Fruit fly (Drosophila melanogaster) whole organism, prepupa: ENCODE results near the gene mthl1.
A peak's percentile ranks its signal among the peaks of the same experiment; 100 is the strongest.

Experiments
- Blimp-1 ChIP-seq: fragments of 200-800 bp; sonication (Bioruptor generic); optimal IDR thresholded peaks from 3 replicates; lab custom pipeline; 2017; ENCODE audit warnings: missing biosample characterization, missing genetic modification characterization, mild to moderate bottlenecking, moderate library complexity, missing genetic modification reagents
- CG10631 ChIP-seq: fragments of 200-800 bp; sonication (Bioruptor generic); optimal IDR thresholded peaks from 2 replicates; lab custom pipeline; 2016; ENCODE audit warnings: missing biosample characterization, missing genetic modification characterization
- CG10669 ChIP-seq: fragments of 200-800 bp; sonication (Bioruptor generic); optimal IDR thresholded peaks from 3 replicates; lab custom pipeline; 2018; ENCODE audit warnings: missing biosample characterization, mild to moderate bottlenecking, missing genetic modification characterization, moderate library complexity
- CG11294 ChIP-seq: fragments of 200-800 bp; sonication (Bioruptor generic); IDR thresholded peaks from 2 replicates; pipeline ENCODE4 v1.3.6; 2022; ENCODE audit warnings: missing biosample characterization, missing genetic modification characterization
- CG11762 ChIP-seq: fragments of 200-800 bp; sonication (Bioruptor generic); optimal IDR thresholded peaks from 3 replicates; lab custom pipeline; 2016; ENCODE audit warnings: missing biosample characterization, missing genetic modification characterization; ENCODE audit not compliant: insufficient read depth
- CG1621 ChIP-seq: fragments of 200-800 bp; sonication (Bioruptor generic); optimal IDR thresholded peaks from 3 replicates; lab custom pipeline; 2018; ENCODE audit warnings: missing biosample characterization, mild to moderate bottlenecking, missing genetic modification characterization
- CG3032 ChIP-seq: fragments of 200-800 bp; optimal IDR thresholded peaks from 2 replicates; lab custom pipeline; 2019; ENCODE audit warnings: missing biosample characterization, mild to moderate bottlenecking, missing genetic modification characterization, moderate library complexity
- CG31627 ChIP-seq: fragments of 200-800 bp; sonication (Bioruptor generic); optimal IDR thresholded peaks from 3 replicates; lab custom pipeline; 2016; ENCODE audit warnings: missing biosample characterization, missing genetic modification characterization
- CG32006 ChIP-seq: fragments of 200-800 bp; sonication (Bioruptor generic); optimal IDR thresholded peaks from 3 replicates; lab custom pipeline; 2017; ENCODE audit warnings: missing biosample characterization, mild to moderate bottlenecking, missing genetic modification characterization
- CG3919 ChIP-seq: fragments of 200-800 bp; sonication (Bioruptor generic); optimal IDR thresholded peaks from 3 replicates; lab custom pipeline; 2016; ENCODE audit warnings: missing biosample characterization, missing genetic modification characterization
- CG4318 ChIP-seq: fragments of 200-800 bp; sonication (Bioruptor generic); optimal IDR thresholded peaks from 3 replicates; lab custom pipeline; 2017; ENCODE audit warnings: missing biosample characterization, mild to moderate bottlenecking, missing genetic modification characterization
- CG6276 ChIP-seq: fragments of 200-800 bp; sonication (Bioruptor generic); optimal IDR thresholded peaks from 2 replicates; lab custom pipeline; 2017; ENCODE audit warnings: missing biosample characterization, mild to moderate bottlenecking, missing genetic modification characterization
- CG6792 ChIP-seq: fragments of 200-800 bp; sonication (Bioruptor generic); optimal IDR thresholded peaks from 3 replicates; lab custom pipeline; 2016; ENCODE audit warnings: missing biosample characterization, missing genetic modification characterization
- CG6808 ChIP-seq: fragments of 200-800 bp; sonication (Bioruptor generic); optimal IDR thresholded peaks from 3 replicates; lab custom pipeline; 2017; ENCODE audit warnings: missing biosample characterization, missing genetic modification characterization, mild to moderate bottlenecking, moderate library complexity, missing genetic modification reagents
- CG6854 ChIP-seq: fragments of 200-800 bp; sonication (Bioruptor generic); optimal IDR thresholded peaks from 2 replicates; lab custom pipeline; 2017; ENCODE audit warnings: missing biosample characterization, mild to moderate bottlenecking, missing genetic modification characterization
- CG7368 ChIP-seq: fragments of 200-800 bp; sonication (Bioruptor generic); optimal IDR thresholded peaks from 3 replicates; lab custom pipeline; 2016; ENCODE audit warnings: missing biosample characterization, missing genetic modification characterization
- CG8119 ChIP-seq: fragments of 200-800 bp; sonication (Bioruptor generic); IDR thresholded peaks from 3 replicates; pipeline ENCODE4 v1.3.6; 2022; ENCODE audit warnings: missing biosample characterization, missing genetic modification characterization
- Eip75B ChIP-seq: fragments of 200-800 bp; sonication (Bioruptor generic); optimal IDR thresholded peaks from 3 replicates; lab custom pipeline; 2016; ENCODE audit warnings: missing biosample characterization, missing genetic modification characterization
- Eip78C ChIP-seq: fragments of 200-800 bp; sonication (Bioruptor generic); peaks from one replicate; lab custom pipeline; 2016; ENCODE audit warnings: missing biosample characterization, missing genetic modification characterization
- Eip93F ChIP-seq: fragments of 200-800 bp; sonication (Bioruptor generic); optimal IDR thresholded peaks from 2 replicates; lab custom pipeline; 2016; ENCODE audit warnings: missing biosample characterization, mild to moderate bottlenecking, missing genetic modification characterization
- Ets21C ChIP-seq: fragments of 200-800 bp; sonication (Bioruptor generic); optimal IDR thresholded peaks from 3 replicates; lab custom pipeline; 2016; ENCODE audit warnings: missing biosample characterization, missing genetic modification characterization
- Ets96B ChIP-seq: fragments of 200-800 bp; optimal IDR thresholded peaks from 2 replicates; lab custom pipeline; 2019; ENCODE audit warnings: missing biosample characterization, mild to moderate bottlenecking, missing genetic modification characterization, moderate library complexity
- Gug ChIP-seq: fragments of 200-800 bp; sonication (Bioruptor generic); IDR thresholded peaks from 2 replicates; pipeline ENCODE4 v1.3.6; 2022; ENCODE audit warnings: missing biosample characterization, missing genetic modification characterization
- Hr4 ChIP-seq: fragments of 200-800 bp; sonication (Bioruptor generic); optimal IDR thresholded peaks from 3 replicates; lab custom pipeline; 2016; ENCODE audit warnings: missing biosample characterization, missing genetic modification characterization
- Lpt ChIP-seq: fragments of 200-800 bp; sonication (Bioruptor generic); optimal IDR thresholded peaks from 3 replicates; lab custom pipeline; 2016; ENCODE audit warnings: missing biosample characterization, missing genetic modification characterization
- OdsH ChIP-seq: fragments of 200-800 bp; sonication (Bioruptor generic); optimal IDR thresholded peaks from 3 replicates; lab custom pipeline; 2016; ENCODE audit warnings: missing biosample characterization, missing genetic modification characterization
- Sox14 ChIP-seq: fragments of 200-800 bp; sonication (Bioruptor generic); optimal IDR thresholded peaks from 3 replicates; lab custom pipeline; 2016; ENCODE audit warnings: missing biosample characterization, missing genetic modification characterization
- Sox15 ChIP-seq: fragments of 200-800 bp; sonication (Bioruptor generic); optimal IDR thresholded peaks from 3 replicates; lab custom pipeline; 2016; ENCODE audit warnings: missing biosample characterization, missing genetic modification characterization
- achi ChIP-seq: fragments of 200-800 bp; sonication (Bioruptor generic); optimal IDR thresholded peaks from 3 replicates; lab custom pipeline; 2016; ENCODE audit warnings: missing biosample characterization, missing genetic modification characterization
- acj6 ChIP-seq: fragments of 200-800 bp; sonication (Bioruptor generic); optimal IDR thresholded peaks from 3 replicates; lab custom pipeline; 2016; ENCODE audit warnings: missing biosample characterization, missing genetic modification characterization
- cyc ChIP-seq: fragments of 200-800 bp; sonication (Bioruptor generic); optimal IDR thresholded peaks from 3 replicates; lab custom pipeline; 2016; ENCODE audit warnings: missing biosample characterization, missing genetic modification characterization
- dac ChIP-seq: fragments of 200-800 bp; sonication (Bioruptor generic); optimal IDR thresholded peaks from 2 replicates; lab custom pipeline; 2017; ENCODE audit warnings: missing biosample characterization, mild to moderate bottlenecking, missing genetic modification characterization
- dsx ChIP-seq: fragments of 200-800 bp; optimal IDR thresholded peaks from 3 replicates; lab custom pipeline; 2019; ENCODE audit warnings: missing biosample characterization, mild to moderate bottlenecking, missing genetic modification characterization, moderate library complexity; ENCODE audit not compliant: poor library complexity, severe bottlenecking
- eg ChIP-seq: fragments of 200-800 bp; sonication (Bioruptor generic); IDR thresholded peaks from 3 replicates; pipeline ENCODE4 v1.3.6; 2022; ENCODE audit warnings: missing biosample characterization, missing genetic modification characterization
- esn ChIP-seq: fragments of 200-800 bp; sonication (Bioruptor generic); optimal IDR thresholded peaks from 2 replicates; lab custom pipeline; 2016; ENCODE audit warnings: missing biosample characterization, mild to moderate bottlenecking, missing genetic modification characterization, moderate library complexity
- fd59A ChIP-seq: fragments of 200-800 bp; sonication (Bioruptor generic); optimal IDR thresholded peaks from 2 replicates; lab custom pipeline; 2017; ENCODE audit warnings: missing biosample characterization, mild to moderate bottlenecking, missing genetic modification characterization, missing genetic modification reagents
- fkh ChIP-seq: fragments of 200-800 bp; sonication (Bioruptor generic); optimal IDR thresholded peaks from 3 replicates; lab custom pipeline; 2017; ENCODE audit warnings: missing biosample characterization, mild to moderate bottlenecking, missing genetic modification characterization, moderate library complexity
- lz ChIP-seq: fragments of 200-800 bp; sonication (Bioruptor generic); optimal IDR thresholded peaks from 3 replicates; lab custom pipeline; 2016; ENCODE audit warnings: missing biosample characterization, missing genetic modification characterization
- net ChIP-seq: fragments of 200-800 bp; sonication (Bioruptor generic); optimal IDR thresholded peaks from 3 replicates; lab custom pipeline; 2016; ENCODE audit warnings: missing biosample characterization, missing genetic modification characterization
- salr ChIP-seq, 2 experiments: fragments of 200-800 bp; sonication (Bioruptor generic); optimal IDR thresholded peaks; 3 replicates each; lab custom pipeline; 2016 to 2018; ENCODE audit warnings: missing biosample characterization in 2 of 2, missing genetic modification characterization in 2 of 2, mild to moderate bottlenecking in 1 of 2
- ss ChIP-seq, 2 experiments: fragments of 200-800 bp; sonication (Bioruptor generic); optimal IDR thresholded peaks; 2 replicates in 1 of 2; 3 replicates in 1 of 2; lab custom pipeline; 2017 to 2018; ENCODE audit warnings: mild to moderate bottlenecking in 2 of 2, missing biosample characterization in 2 of 2, missing genetic modification characterization in 2 of 2, moderate library complexity in 1 of 2

Gene mthl1

DNA sequence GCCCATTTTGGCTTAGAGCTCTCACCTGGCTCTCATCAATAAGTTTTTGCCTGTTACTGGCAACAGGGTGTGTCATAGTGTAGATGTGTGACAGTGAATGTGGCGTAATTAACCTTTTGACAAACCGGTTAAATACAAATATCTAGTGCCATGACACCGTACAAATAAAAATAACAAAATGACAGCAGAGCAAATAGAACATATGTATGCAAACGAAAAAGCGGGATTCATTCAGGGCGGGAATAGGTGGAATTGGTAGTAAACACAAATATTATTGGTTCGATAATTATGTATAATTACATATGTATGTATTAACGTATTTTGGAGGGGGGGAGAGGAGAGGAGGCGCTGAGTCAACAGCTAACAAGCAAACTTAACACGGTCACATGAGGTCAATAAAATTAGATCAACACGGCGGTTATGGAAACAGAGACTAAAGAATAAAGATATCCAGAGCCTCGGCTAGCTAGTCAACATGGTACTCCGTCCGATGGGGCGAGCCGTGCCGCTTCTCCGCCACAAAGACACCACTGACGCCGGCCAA, 44.4 kb upstream of the mthl1 start:
- TF ChIP-seq fkh, result peak; percentile 92
- TF ChIP-seq CG11762 (GFP tag; lab: Kevin White, UChicago), result no peak
- TF ChIP-seq, all 60 proteins: peak for 1

DNA sequence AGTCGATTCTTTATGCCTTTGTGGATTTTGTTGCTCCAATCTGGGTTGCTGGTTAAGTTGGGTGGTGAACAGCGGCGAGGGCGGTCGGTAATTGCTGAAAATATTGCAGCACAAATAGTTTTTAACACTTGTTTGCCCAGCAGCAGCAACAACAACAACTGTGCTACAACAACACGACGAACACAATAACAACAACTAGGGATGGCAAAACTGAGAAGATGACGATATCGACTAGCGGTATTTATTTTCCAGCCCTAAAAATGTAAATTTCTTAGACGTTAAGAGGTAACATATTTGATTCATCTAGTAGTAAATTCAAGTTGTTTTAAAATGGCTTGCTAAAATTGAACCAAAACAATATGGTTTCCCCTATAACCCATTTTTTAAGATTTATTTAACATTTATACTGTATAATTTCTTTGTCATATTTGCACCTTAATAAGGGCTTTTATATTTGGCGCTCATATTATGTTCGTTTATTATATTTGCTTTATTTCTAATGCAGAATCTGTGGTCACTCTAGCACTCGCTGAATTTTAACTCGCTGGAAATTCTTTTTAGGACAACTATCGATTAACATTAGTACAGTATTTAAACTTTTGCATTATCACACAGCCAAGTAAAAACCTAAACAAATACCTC, 42.3 kb upstream of the mthl1 start:
- TF ChIP-seq CG31627 (peak; percentile 10), CG3919 (GFP tag; lab: Kevin White, UChicago) (no peak), fkh (peak; percentile 89), Eip75B (GFP tag; lab: Kevin White, UChicago) (peak; percentile 9), Hr4 (GFP tag; lab: Kevin White, UChicago) (no peak), lz (GFP tag; lab: Kevin White, UChicago) (peak; percentile 25), eg (GFP tag; lab: Robert Waterston, UW) (0 out of 3 replicates have a peak, but pooled peaks have one; percentile 31), Eip78C (GFP tag; lab: Kevin White, UChicago) (peak; percentile 71)

DNA sequence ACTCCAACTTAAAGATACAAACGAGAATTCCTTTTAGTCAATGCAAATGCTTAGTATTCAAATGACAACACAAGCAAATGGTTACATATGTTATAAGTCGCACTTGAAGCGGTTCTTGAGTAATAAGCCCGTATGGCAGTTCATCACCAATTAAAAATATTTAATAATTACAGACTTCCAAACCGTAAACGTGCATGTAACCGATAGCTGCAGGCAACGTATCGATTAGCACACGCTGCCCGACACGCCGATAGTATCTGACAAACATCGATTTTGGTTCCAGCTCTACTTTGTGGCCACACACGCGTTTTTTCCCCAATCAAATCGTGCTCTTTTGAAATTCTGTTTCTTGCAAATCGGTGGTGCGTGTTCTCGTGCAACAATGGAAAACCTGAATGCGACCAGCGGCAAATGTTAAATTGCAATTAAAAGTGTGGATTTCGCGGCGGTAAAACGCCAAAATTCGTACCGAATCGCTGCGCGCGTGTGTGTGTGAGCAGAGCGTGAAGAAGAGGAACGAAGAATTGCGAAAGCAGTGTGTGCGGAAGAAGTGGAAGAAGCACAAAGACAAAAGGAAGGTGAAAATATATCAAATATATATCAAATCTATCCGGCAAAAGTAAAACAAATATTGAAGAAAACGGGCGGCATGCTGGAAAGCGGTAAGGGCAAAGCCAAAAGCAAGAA, 41.6 kb upstream of the mthl1 start, which contains the start of the genes CG9784 and Nup153:
CG9784 (minus strand) TSS at position 238 of the 687 bp plus-strand sequence.
Nup153 (plus strand) TSS at position 264 of the 687 bp plus-strand sequence.
- TF ChIP-seq CG6792 (GFP tag; lab: Kevin White, UChicago) (no peak), fkh (no peak), esn (GFP tag; lab: Kevin White, UChicago) (no peak), CG11762 (GFP tag; lab: Kevin White, UChicago) (no peak), CG32006 (GFP tag; lab: Kevin White, UChicago) (no peak), Lpt (GFP tag; lab: Kevin White, UChicago) (no peak), dsx (no peak), CG6276 (no peak)

DNA sequence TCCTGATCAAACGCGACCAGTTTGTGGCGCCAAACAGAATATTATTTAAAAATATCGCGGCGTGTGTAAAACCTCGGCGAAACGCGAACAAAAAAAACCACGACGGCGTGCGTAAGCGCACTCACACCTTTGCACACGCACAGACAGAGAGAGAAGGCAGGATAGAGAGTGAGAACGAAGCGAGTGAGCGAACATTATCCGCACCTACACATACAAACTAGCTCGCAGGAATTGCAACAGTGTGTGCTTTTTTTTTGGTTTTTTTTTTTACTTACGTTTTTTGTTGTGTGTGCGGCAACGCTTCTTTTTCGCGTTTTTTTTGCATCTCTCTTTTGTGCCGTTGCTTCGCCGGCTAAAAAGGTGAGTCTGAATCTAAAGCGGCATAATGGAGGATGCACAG, 41.0 kb upstream of the mthl1 start:
- TF ChIP-seq net (GFP tag; lab: Kevin White, UChicago) (peak; percentile 94), CG8119 (GFP tag; lab: Robert Waterston, UW) (peak; percentile 92), acj6 (GFP tag; lab: Kevin White, UChicago) (peak; percentile 64), dac (GFP tag; lab: Kevin White, UChicago) (peak; percentile 71), Sox14 (peak; percentile 56), CG6808 (GFP tag; lab: Kevin White, UChicago) (peak; percentile 98), ss (GFP tag; optimal IDR thresholded peaks at IDR 0.05; lab: Kevin White, UChicago) (peak; percentile 99 to 100), CG10669 (peak; percentile 95), Ets96B (tag; lab: Kevin White, UChicago) (peak; percentile 89), CG11294 (GFP tag; lab: Robert Waterston, UW) (peak; percentile 34; the same call in 1 of the 2 replicates), fd59A (GFP tag; lab: Kevin White, UChicago) (peak; percentile 86), CG7368 (peak; percentile 87), OdsH (GFP tag; lab: Kevin White, UChicago) (peak; percentile 74), CG1621 (peak; percentile 97), Ets21C (GFP tag; lab: Kevin White, UChicago) (no peak), CG10631 (GFP tag; lab: Kevin White, UChicago) (no peak), CG32006 (GFP tag; lab: Kevin White, UChicago) (peak; percentile 67), CG3032 (peak; percentile 86), cyc (GFP tag; lab: Kevin White, UChicago) (peak; percentile 33), Sox15 (no peak), Eip93F (GFP tag; lab: Kevin White, UChicago) (peak; percentile 71), Hr4 (GFP tag; lab: Kevin White, UChicago) (no peak), Eip75B (GFP tag; lab: Kevin White, UChicago) (peak; percentile 83), CG6276 (peak; percentile 90), salr (GFP tag; optimal IDR thresholded peaks at IDR 0.05; lab: Kevin White, UChicago) (peak; percentile 83 to 92), Gug (peak; percentile 76), Blimp-1 (peak; percentile 65), achi (GFP tag; lab: Kevin White, UChicago) (peak; percentile 79), CG6854 (GFP tag; lab: Kevin White, UChicago) (peak; percentile 93), CG4318 (no peak), fkh (no peak), lz (GFP tag; lab: Kevin White, UChicago) (peak; percentile 42)
